Fruit fly (Drosophila melanogaster) whole organism, embryonic: Measurements from ENCODE around the gene CG14803.

Source experiments
- Antp ChIP-seq: fragments of 200-800 bp; sonication (Bioruptor generic); optimal IDR thresholded peaks from 3 replicates; lab custom pipeline; 2016; ENCODE audit warnings: missing biosample characterization, missing genetic modification characterization
- B-H2 ChIP-seq: fragments of 200-800 bp; sonication (Bioruptor generic); optimal IDR thresholded peaks from 2 replicates; lab custom pipeline; 2018; ENCODE audit warnings: missing biosample characterization, mild to moderate bottlenecking, missing genetic modification characterization
- CG10274 ChIP-seq: fragments of 200-800 bp; sonication (Bioruptor generic); optimal IDR thresholded peaks from 3 replicates; lab custom pipeline; 2017; ENCODE audit warnings: missing biosample characterization, mild to moderate bottlenecking, missing genetic modification characterization
- CG12299 ChIP-seq: fragments of 200-800 bp; sonication (Bioruptor generic); optimal IDR thresholded peaks from 2 replicates; lab custom pipeline; 2018; ENCODE audit warnings: missing biosample characterization, mild to moderate bottlenecking, missing genetic modification characterization
- CG13424 ChIP-seq: fragments of 200-800 bp; sonication (Bioruptor generic); optimal IDR thresholded peaks from 2 replicates; lab custom pipeline; 2019; ENCODE audit warnings: missing biosample characterization, mild to moderate bottlenecking, missing genetic modification characterization, moderate library complexity
- CG14710 ChIP-seq: fragments of 200-800 bp; sonication (Bioruptor generic); optimal IDR thresholded peaks from 3 replicates; lab custom pipeline; 2019; ENCODE audit warnings: missing biosample characterization, mild to moderate bottlenecking, missing genetic modification characterization, moderate library complexity
- CG1602 ChIP-seq: fragments of 200-800 bp; sonication (Bioruptor generic); optimal IDR thresholded peaks from 3 replicates; lab custom pipeline; 2016; ENCODE audit warnings: missing biosample characterization, missing genetic modification characterization
- CG17186 ChIP-seq: fragments of 200-800 bp; sonication (Bioruptor generic); optimal IDR thresholded peaks from 3 replicates; lab custom pipeline; 2017; ENCODE audit warnings: missing biosample characterization, missing genetic modification reagents, missing genetic modification characterization
- CG17912 ChIP-seq: fragments of 200-800 bp; sonication (Bioruptor generic); optimal IDR thresholded peaks from 2 replicates; lab custom pipeline; 2018; ENCODE audit warnings: missing biosample characterization, mild to moderate bottlenecking, missing genetic modification characterization
- CG18476 ChIP-seq: fragments of 200-800 bp; sonication (Bioruptor generic); optimal IDR thresholded peaks from 2 replicates; lab custom pipeline; 2016; ENCODE audit warnings: missing biosample characterization, mild to moderate bottlenecking, missing genetic modification characterization
- CG18599 ChIP-seq: fragments of 200-800 bp; sonication (Bioruptor generic); optimal IDR thresholded peaks from 3 replicates; lab custom pipeline; 2017; ENCODE audit warnings: missing biosample characterization, missing genetic modification characterization, mild to moderate bottlenecking, moderate library complexity, missing genetic modification reagents
- CG2116 ChIP-seq: fragments of 200-800 bp; sonication (Bioruptor generic); optimal IDR thresholded peaks from 3 replicates; lab custom pipeline; 2018; ENCODE audit warnings: missing biosample characterization, mild to moderate bottlenecking, missing genetic modification characterization
- CG2129 ChIP-seq: fragments of 200-800 bp; sonication (Bioruptor generic); IDR thresholded peaks from 2 replicates; pipeline ENCODE4 v1.3.6; 2022; ENCODE audit warnings: missing biosample characterization, missing genetic modification characterization; ENCODE audit not compliant: partially characterized antibody
- CG2678 ChIP-seq: fragments of 200-800 bp; sonication (Bioruptor generic); optimal IDR thresholded peaks from 3 replicates; lab custom pipeline; 2019; ENCODE audit warnings: missing biosample characterization, mild to moderate bottlenecking, missing genetic modification characterization, moderate library complexity
- CG32767 ChIP-seq: fragments of 200-800 bp; sonication (Bioruptor generic); IDR thresholded peaks from 2 replicates; pipeline ENCODE4 v1.3.6; 2022; ENCODE audit warnings: missing biosample characterization, missing genetic modification characterization
- CG4617 ChIP-seq: fragments of 200-800 bp; sonication (Bioruptor generic); optimal IDR thresholded peaks from 3 replicates; lab custom pipeline; 2016; ENCODE audit warnings: missing biosample characterization, missing genetic modification characterization, borderline replicate concordance
- CG7839 ChIP-seq: fragments of 200-800 bp; sonication (Bioruptor generic); optimal IDR thresholded peaks from 3 replicates; lab custom pipeline; 2018; ENCODE audit warnings: missing biosample characterization, mild to moderate bottlenecking, missing genetic modification characterization, moderate library complexity
- CG7963 ChIP-seq: fragments of 200-800 bp; sonication (Bioruptor generic); IDR thresholded peaks from 3 replicates; pipeline ENCODE4 v1.3.6; 2022; ENCODE audit warnings: missing biosample characterization, missing genetic modification characterization; ENCODE audit not compliant: partially characterized antibody
- CG8388 ChIP-seq: fragments of 200-800 bp; sonication (Bioruptor generic); optimal IDR thresholded peaks from 2 replicates; lab custom pipeline; 2019; ENCODE audit warnings: missing biosample characterization, mild to moderate bottlenecking, missing genetic modification characterization, moderate library complexity
- Dref ChIP-seq: fragments of 200-800 bp; sonication (Bioruptor generic); IDR thresholded peaks from 2 replicates; pipeline ENCODE4 v1.3.6; 2022; ENCODE audit warnings: missing biosample characterization, missing genetic modification characterization
- Ets97D ChIP-seq: fragments of 200-800 bp; sonication (Bioruptor generic); optimal IDR thresholded peaks from 3 replicates; lab custom pipeline; 2016; ENCODE audit warnings: missing biosample characterization, missing genetic modification characterization
- GATAe ChIP-seq: fragments of 200-800 bp; sonication (Bioruptor generic); conservative IDR thresholded peaks from 2 replicates; pipeline ENCODE4 v1.3.6; 2022; ENCODE audit warnings: missing biosample characterization, missing genetic modification characterization
- HLH54F ChIP-seq: fragments of 200-800 bp; sonication (Bioruptor generic); optimal IDR thresholded peaks from 3 replicates; lab custom pipeline; 2016; ENCODE audit warnings: missing biosample characterization, missing genetic modification characterization
- Med ChIP-seq: fragments of 200-800 bp; sonication (Bioruptor generic); peaks from one replicate; lab custom pipeline; 2016; ENCODE audit warnings: missing biosample characterization, missing genetic modification characterization, mild to moderate bottlenecking, inconsistent platforms, moderate library complexity
- Meics ChIP-seq: fragments of 200-800 bp; sonication (Bioruptor generic); optimal IDR thresholded peaks from 2 replicates; lab custom pipeline; 2017; ENCODE audit warnings: missing biosample characterization, mild to moderate bottlenecking, missing genetic modification characterization
- Myb ChIP-seq: fragments of 200-800 bp; sonication (Bioruptor generic); optimal IDR thresholded peaks from 2 replicates; lab custom pipeline; 2016; ENCODE audit warnings: missing biosample characterization, missing genetic modification characterization
- NC2α ChIP-seq: fragments of 200-800 bp; sonication (Bioruptor generic); optimal IDR thresholded peaks from 2 replicates; lab custom pipeline; 2016; ENCODE audit warnings: missing biosample characterization, missing genetic modification characterization
- NfI ChIP-seq: fragments of 200-800 bp; sonication (Bioruptor generic); optimal IDR thresholded peaks from 3 replicates; lab custom pipeline; 2018; ENCODE audit warnings: missing biosample characterization, mild to moderate bottlenecking, missing genetic modification characterization, moderate library complexity
- Optix ChIP-seq: fragments of 200-800 bp; sonication (Bioruptor generic); IDR thresholded peaks from 3 replicates; pipeline ENCODE4 v1.3.6; 2022; ENCODE audit warnings: missing biosample characterization, missing genetic modification characterization
- Xrp1 ChIP-seq: fragments of 200-800 bp; sonication (Bioruptor generic); IDR thresholded peaks from 2 replicates; pipeline ENCODE4 v1.3.6; 2022; ENCODE audit warnings: missing biosample characterization, missing genetic modification characterization
- bbx ChIP-seq: fragments of 200-800 bp; sonication (Bioruptor generic); IDR thresholded peaks from 2 replicates; pipeline ENCODE4 v1.3.6; 2022; ENCODE audit warnings: missing biosample characterization, missing genetic modification characterization; ENCODE audit not compliant: partially characterized antibody
- bcd ChIP-seq: fragments of 200-800 bp; sonication (Bioruptor generic); optimal IDR thresholded peaks from 2 replicates; lab custom pipeline; 2017; ENCODE audit warnings: missing biosample characterization, mild to moderate bottlenecking, missing genetic modification characterization
- bowl ChIP-seq: fragments of 200-800 bp; sonication (Bioruptor generic); IDR thresholded peaks from 2 replicates; pipeline ENCODE4 v1.3.6; 2022; ENCODE audit warnings: missing biosample characterization, missing genetic modification characterization
- chn ChIP-seq: fragments of 200-800 bp; sonication (Bioruptor generic); optimal IDR thresholded peaks from 2 replicates; lab custom pipeline; 2016; ENCODE audit warnings: missing biosample characterization, missing genetic modification characterization
- crc ChIP-seq: fragments of 200-800 bp; sonication (Bioruptor generic); optimal IDR thresholded peaks from 2 replicates; lab custom pipeline; 2016; ENCODE audit warnings: missing biosample characterization, missing genetic modification characterization
- crp ChIP-seq, 2 experiments: fragments of 200-800 bp; sonication (Bioruptor generic); optimal IDR thresholded peaks; 2 replicates in 1 of 2; 3 replicates in 1 of 2; lab custom pipeline; 2017; ENCODE audit warnings: missing biosample characterization in 2 of 2, missing genetic modification characterization in 2 of 2, mild to moderate bottlenecking in 1 of 2, moderate library complexity in 1 of 2
- dpn ChIP-seq, 2 experiments: fragments of 200-800 bp; sonication (Bioruptor generic); optimal IDR thresholded peaks; 3 replicates each; lab custom pipeline; 2016; ENCODE audit warnings: missing biosample characterization in 2 of 2, missing genetic modification characterization in 2 of 2
- fd96Cb ChIP-seq: fragments of 200-800 bp; sonication (Bioruptor generic); optimal IDR thresholded peaks from 2 replicates; lab custom pipeline; 2018; ENCODE audit warnings: missing biosample characterization, mild to moderate bottlenecking, missing genetic modification characterization, moderate library complexity
- ftz-f1 ChIP-seq: fragments of 200-800 bp; sonication (Bioruptor generic); optimal IDR thresholded peaks from 2 replicates; lab custom pipeline; 2016; ENCODE audit warnings: missing biosample characterization, missing genetic modification characterization
- hbn ChIP-seq: fragments of 200-800 bp; sonication (Bioruptor generic); IDR thresholded peaks from 2 replicates; pipeline ENCODE4 v1.3.6; 2022; ENCODE audit warnings: missing biosample characterization, missing genetic modification characterization; ENCODE audit not compliant: partially characterized antibody
- lbe ChIP-seq: fragments of 200-800 bp; sonication (Bioruptor generic); optimal IDR thresholded peaks from 2 replicates; lab custom pipeline; 2016; ENCODE audit warnings: missing biosample characterization, mild to moderate bottlenecking, missing genetic modification characterization
- lola ChIP-seq, 3 experiments: fragments of >200 bp in 2 of 3; fragments of 200-800 bp in 1 of 3; sonication (Bioruptor generic) in 1 of 3; optimal IDR thresholded peaks; 2 replicates each; lab custom pipeline; 2017 to 2019; ENCODE audit warnings: missing biosample characterization in 3 of 3, missing genetic modification characterization in 3 of 3, mild to moderate bottlenecking in 1 of 3, moderate library complexity in 1 of 3
- phol ChIP-seq: fragments of 200-800 bp; sonication (Bioruptor generic); optimal IDR thresholded peaks from 3 replicates; lab custom pipeline; 2018; ENCODE audit warnings: missing biosample characterization, mild to moderate bottlenecking, missing genetic modification characterization, moderate library complexity
- salm ChIP-seq: fragments of 200-800 bp; sonication (Bioruptor generic); optimal IDR thresholded peaks from 2 replicates; lab custom pipeline; 2018; ENCODE audit warnings: missing biosample characterization, mild to moderate bottlenecking, missing genetic modification characterization
- seq ChIP-seq: fragments of 200-800 bp; sonication (Bioruptor generic); IDR thresholded peaks from 2 replicates; pipeline ENCODE4 v1.3.6; 2022; ENCODE audit warnings: missing biosample characterization, missing genetic modification characterization
- sima ChIP-seq: fragments of 200-800 bp; sonication (Bioruptor generic); optimal IDR thresholded peaks from 2 replicates; lab custom pipeline; 2016; ENCODE audit warnings: missing biosample characterization, missing genetic modification characterization
- sug ChIP-seq: fragments of 200-800 bp; optimal IDR thresholded peaks from 2 replicates; lab custom pipeline; 2019; ENCODE audit warnings: missing biosample characterization, mild to moderate bottlenecking, missing genetic modification characterization, moderate library complexity
- vvl ChIP-seq: fragments of 200-800 bp; sonication (Bioruptor generic); IDR thresholded peaks from 2 replicates; pipeline ENCODE4 v1.3.6; 2022; ENCODE audit warnings: missing biosample characterization, missing genetic modification characterization

Gene CG14803

dm6 chrX:1907727-1908264 lies 39.1 kb downstream of the CG14803 start, which contains the start of gene mip130 (continued):
- TF ChIP-seq sug (tag; lab: Kevin White, UChicago) (peak; percentile 49), Antp (GFP tag; lab: Kevin White, UChicago) (peak; percentile 47), GATAe (no peak), Optix (GFP tag; lab: Robert Waterston, UW) (peak; percentile 17; the same call in 1 of the 3 replicates), CG13424 (peak; percentile 35), NC2α (no peak), CG32767 (0 out of 2 replicates have a peak, but pooled peaks have one; percentile 36), bcd (GFP tag; lab: Kevin White, UChicago) (peak; percentile 50), bbx (peak; percentile 53; the same call in 1 of the 2 replicates), dpn (GFP tag; optimal IDR thresholded peaks at IDR 0.05; lab: Kevin White, UChicago) (peak; percentile 31 to 40), bowl (GFP tag; lab: Robert Waterston, UW) (no peak), lbe (no peak), vvl (GFP tag; lab: Robert Waterston, UW) (peak; percentile 19), CG2116 (GFP tag; lab: Kevin White, UChicago) (peak; percentile 47), chn (GFP tag; lab: Kevin White, UChicago) (peak; percentile 21), NfI (GFP tag; lab: Kevin White, UChicago) (peak; percentile 46), seq (GFP tag; lab: Robert Waterston, UW) (0 out of 2 replicates have a peak, but pooled peaks have one; percentile 23), CG10274 (GFP tag; lab: Kevin White, UChicago) (peak; percentile 99), Xrp1 (GFP tag; lab: Robert Waterston, UW) (peak; percentile 66), Ets97D (GFP tag; lab: Kevin White, UChicago) (peak; percentile 24), HLH54F (GFP tag; lab: Kevin White, UChicago) (peak; percentile 3), CG7963 (GFP tag; lab: Robert Waterston, UW) (0 out of 3 replicates have a peak, but pooled peaks have one; percentile 12), B-H2 (peak; percentile 0), fd96Cb (tag; lab: Kevin White, UChicago) (peak; percentile 30), Dref (GFP tag; lab: Robert Waterston, UW) (peak; percentile 52), CG12299 (tag; lab: Kevin White, UChicago) (peak; percentile 51), CG2129 (peak; percentile 48; the same call in 1 of the 2 replicates), crc (GFP tag; lab: Kevin White, UChicago) (peak; percentile 2), CG2678 (peak; percentile 62), CG8388 (GFP tag; lab: Kevin White, UChicago) (peak; percentile 27), CG14710 (tag; lab: Kevin White, UChicago) (peak; percentile 32), ftz-f1 (GFP tag; lab: Kevin White, UChicago) (no peak), CG17186 (GFP tag; lab: Kevin White, UChicago) (peak; percentile 7), CG7839 (tag; lab: Kevin White, UChicago) (peak; percentile 66), lola (GFP tag; optimal IDR thresholded peaks at IDR 0.05; lab: Kevin White, UChicago) (peak in 1 of 3 experiments; percentile 18), phol (tag; lab: Kevin White, UChicago) (peak; percentile 40), Med (GFP tag; lab: Kevin White, UChicago) (peak; percentile 85), CG18599 (GFP tag; lab: Kevin White, UChicago) (peak; percentile 54), sima (no peak), Meics (peak; percentile 57), CG18476 (GFP tag; lab: Kevin White, UChicago) (peak; percentile 12), CG4617 (GFP tag; lab: Kevin White, UChicago) (peak; percentile 46), salm (tag; lab: Kevin White, UChicago) (no peak), CG1602 (peak; percentile 24), hbn (GFP tag; lab: Robert Waterston, UW) (peak; percentile 71), CG17912 (GFP tag; lab: Kevin White, UChicago) (no peak), Myb (GFP tag; lab: Kevin White, UChicago) (peak; percentile 56), crp (GFP tag; optimal IDR thresholded peaks at IDR 0.05; lab: Kevin White, UChicago) (peak; percentile 35 to 85)
